Worm (Caenorhabditis elegans) whole organism, L1 larva: ENCODE measurements around the gene smf-1.

Experiments used
- C34B4.2 ChIP-seq: sonication (generic microtip); optimal IDR thresholded peaks from 2 replicates; lab custom pipeline; 2017; ENCODE audit warnings: mild to moderate bottlenecking, missing genetic modification characterization, missing compliant biosample characterization
- F16B12.6 ChIP-seq: fragments of 150-350 bp; optimal IDR thresholded peaks from 2 replicates; lab custom pipeline; 2014; ENCODE audit warnings: missing biosample characterization, missing genetic modification characterization
- aha-1 ChIP-seq: fragments of 150-350 bp; optimal IDR thresholded peaks from 2 replicates; lab custom pipeline; 2014; ENCODE audit warnings: missing biosample characterization, missing genetic modification characterization
- alr-1 ChIP-seq: fragments of 200-800 bp; sonication (Bioruptor generic); optimal IDR thresholded peaks from 2 replicates; lab custom pipeline; 2018; ENCODE audit warnings: borderline replicate concordance, mild to moderate bottlenecking, missing genetic modification characterization, missing compliant biosample characterization
- aly-2 ChIP-seq: fragments of 150-350 bp; optimal IDR thresholded peaks from 2 replicates; lab custom pipeline; 2014; ENCODE audit warnings: missing biosample characterization, missing genetic modification characterization
- ceh-63 ChIP-seq: fragments of 200-800 bp; sonication (Bioruptor generic); optimal IDR thresholded peaks from 2 replicates; lab custom pipeline; 2018; ENCODE audit warnings: mild to moderate bottlenecking, missing genetic modification characterization, missing compliant biosample characterization
- ceh-8 ChIP-seq: fragments of 200-800 bp; sonication (Bioruptor generic); optimal IDR thresholded peaks from 2 replicates; lab custom pipeline; 2018; ENCODE audit warnings: mild to moderate bottlenecking, missing genetic modification characterization, moderate library complexity, missing compliant biosample characterization
- ceh-82 ChIP-seq, 3 experiments: fragments of 150-350 bp in 1 of 3; sonication (generic microtip) in 2 of 3; optimal IDR thresholded peaks; 2 replicates each; lab custom pipeline; 2014 to 2017; ENCODE audit warnings: missing biosample characterization in 3 of 3, missing genetic modification characterization in 3 of 3
- ceh-88 ChIP-seq: fragments of 200-800 bp; sonication (Bioruptor generic); IDR thresholded peaks from 2 replicates; pipeline ENCODE4 v1.3.6; 2022; ENCODE audit warnings: missing genetic modification characterization, missing compliant biosample characterization
- ces-1 ChIP-seq: fragments of 150-350 bp; optimal IDR thresholded peaks from 2 replicates; lab custom pipeline; 2014; ENCODE audit warnings: missing biosample characterization, missing genetic modification reagents, missing genetic modification characterization
- efl-1 ChIP-seq, 4 experiments: fragments of 150-350 bp; optimal IDR thresholded peaks in 3 of 4; peaks in 1 of 4; 1 replicate in 1 of 4; 2 replicates in 3 of 4; lab custom pipeline; 2014; ENCODE audit warnings: missing biosample characterization in 2 of 4, missing genetic modification characterization in 2 of 4, missing genetic modification reagents in 2 of 4
- efl-3 ChIP-seq: fragments of 200-800 bp; sonication (Bioruptor generic); optimal IDR thresholded peaks from 2 replicates; lab custom pipeline; 2018; ENCODE audit warnings: mild to moderate bottlenecking, missing genetic modification characterization, missing compliant biosample characterization
- egl-13 ChIP-seq: sonication (generic microtip); optimal IDR thresholded peaks from 2 replicates; lab custom pipeline; 2016; ENCODE audit warnings: missing genotype, missing genetic modification reagents, missing genetic modification characterization, missing compliant biosample characterization
- elt-3 ChIP-seq, 6 experiments: fragments of 150-350 bp in 1 of 6; sonication (generic microtip); optimal IDR thresholded peaks; 2 replicates each; lab custom pipeline; 2017 to 2018; ENCODE audit warnings: missing biosample characterization in 6 of 6, missing genetic modification characterization in 6 of 6, inconsistent platforms in 1 of 6
- ets-5 ChIP-seq: fragments of 200-800 bp; sonication (Bioruptor generic); IDR thresholded peaks from 2 replicates; pipeline ENCODE4 v1.3.6; 2022; ENCODE audit warnings: missing genetic modification characterization, missing compliant biosample characterization
- fkh-4 ChIP-seq: sonication (generic microtip); optimal IDR thresholded peaks from 2 replicates; lab custom pipeline; 2016; ENCODE audit warnings: missing compliant biosample characterization, missing genetic modification characterization, borderline replicate concordance
- fos-1 ChIP-seq: fragments of 150-350 bp; optimal IDR thresholded peaks from 2 replicates; lab custom pipeline; 2014; ENCODE audit warnings: missing biosample characterization, missing genetic modification characterization
- grh-1 ChIP-seq: fragments of 200-800 bp; sonication (Bioruptor generic); IDR thresholded peaks from 2 replicates; pipeline ENCODE4 v1.3.6; 2022; ENCODE audit warnings: missing genetic modification reagents, missing genetic modification characterization, missing compliant biosample characterization
- hlh-4 ChIP-seq: sonication (generic microtip); optimal IDR thresholded peaks from 2 replicates; lab custom pipeline; 2016; ENCODE audit warnings: mild to moderate bottlenecking, missing genetic modification characterization, missing compliant biosample characterization
- hpl-2 ChIP-seq: fragments of 150-350 bp; optimal IDR thresholded peaks from 2 replicates; lab custom pipeline; 2014; ENCODE audit warnings: missing biosample characterization, missing genetic modification reagents, missing genetic modification characterization
- irx-1 ChIP-seq: sonication (generic microtip); optimal IDR thresholded peaks from 2 replicates; lab custom pipeline; 2016; ENCODE audit warnings: missing genetic modification characterization, missing compliant biosample characterization
- lin-13 ChIP-seq: fragments of 150-350 bp; optimal IDR thresholded peaks from 2 replicates; lab custom pipeline; 2014; ENCODE audit warnings: missing biosample characterization, missing genetic modification reagents, missing genetic modification characterization
- lin-14 ChIP-seq: fragments of 200-800 bp; sonication (Bioruptor generic); optimal IDR thresholded peaks from 2 replicates; lab custom pipeline; 2018; ENCODE audit warnings: mild to moderate bottlenecking, missing genetic modification characterization, moderate library complexity, missing compliant biosample characterization
- lin-15B ChIP-seq: fragments of 150-350 bp; sonication (generic microtip); optimal IDR thresholded peaks from 3 replicates; lab custom pipeline; 2014; ENCODE audit warnings: missing biosample characterization, missing genetic modification characterization
- lin-39 ChIP-seq: fragments of 150-350 bp; optimal IDR thresholded peaks from 2 replicates; lab custom pipeline; 2014; ENCODE audit warnings: missing biosample characterization, missing genetic modification reagents, missing genetic modification characterization
- lir-3 ChIP-seq: sonication (generic microtip); optimal IDR thresholded peaks from 2 replicates; lab custom pipeline; 2016; ENCODE audit warnings: mild to moderate bottlenecking, missing genetic modification characterization, moderate library complexity, missing compliant biosample characterization; ENCODE audit not compliant: poor library complexity
- lsy-2 ChIP-seq, 2 experiments: fragments of 150-350 bp; optimal IDR thresholded peaks; 2 replicates each; lab custom pipeline; 2014; ENCODE audit warnings: missing biosample characterization in 2 of 2, missing genetic modification characterization in 2 of 2
- mab-9 ChIP-seq: fragments of 200-800 bp; sonication (Bioruptor generic); IDR thresholded peaks from 2 replicates; pipeline ENCODE4 v1.3.6; 2022; ENCODE audit warnings: missing genetic modification reagents, missing genetic modification characterization, missing compliant biosample characterization
- mef-2 ChIP-seq: fragments of 150-350 bp; optimal IDR thresholded peaks from 2 replicates; lab custom pipeline; 2014; ENCODE audit warnings: missing biosample characterization, missing genetic modification characterization
- nhr-12 ChIP-seq: sonication (generic microtip); optimal IDR thresholded peaks from 2 replicates; lab custom pipeline; 2017; ENCODE audit warnings: missing biosample characterization, missing genetic modification characterization
- nhr-20 ChIP-seq: sonication (generic microtip); optimal IDR thresholded peaks from 2 replicates; lab custom pipeline; 2016; ENCODE audit warnings: mild to moderate bottlenecking, missing genetic modification characterization, missing compliant biosample characterization
- nhr-28 ChIP-seq: fragments of 150-350 bp; optimal IDR thresholded peaks from 2 replicates; lab custom pipeline; 2014; ENCODE audit warnings: missing biosample characterization, missing genetic modification characterization
- nhr-47 ChIP-seq: sonication (generic microtip); optimal IDR thresholded peaks from 2 replicates; lab custom pipeline; 2016; ENCODE audit warnings: mild to moderate bottlenecking, missing genetic modification characterization, moderate library complexity, missing compliant biosample characterization
- nhr-71 ChIP-seq: sonication (generic microtip); optimal IDR thresholded peaks from 2 replicates; lab custom pipeline; 2016; ENCODE audit warnings: mild to moderate bottlenecking, missing genetic modification characterization, moderate library complexity, missing compliant biosample characterization
- nhr-76 ChIP-seq: sonication (generic microtip); optimal IDR thresholded peaks from 2 replicates; lab custom pipeline; 2017; ENCODE audit warnings: missing biosample characterization, missing genetic modification characterization
- nhr-90 ChIP-seq: sonication (generic microtip); optimal IDR thresholded peaks from 2 replicates; lab custom pipeline; 2016; ENCODE audit warnings: mild to moderate bottlenecking, missing genetic modification characterization, missing compliant biosample characterization; ENCODE audit not compliant: poor library complexity
- pag-3 ChIP-seq: sonication (generic microtip); optimal IDR thresholded peaks from 2 replicates; lab custom pipeline; 2017; ENCODE audit warnings: missing genetic modification characterization, mild to moderate bottlenecking, missing compliant biosample characterization, antibody characterized with exemption, borderline replicate concordance; ENCODE audit not compliant: insufficient read depth
- pax-3 ChIP-seq: fragments of 200-800 bp; sonication (Bioruptor generic); optimal IDR thresholded peaks from 2 replicates; lab custom pipeline; 2018; ENCODE audit warnings: mild to moderate bottlenecking, missing genetic modification characterization, moderate library complexity, missing compliant biosample characterization
- pqm-1 ChIP-seq: sonication (generic microtip); optimal IDR thresholded peaks from 3 replicates; lab custom pipeline; 2017; ENCODE audit warnings: missing biosample characterization, missing genetic modification characterization
- rnt-1 ChIP-seq: sonication (generic microtip); optimal IDR thresholded peaks from 2 replicates; lab custom pipeline; 2016; ENCODE audit warnings: mild to moderate bottlenecking, missing genetic modification characterization, moderate library complexity, missing compliant biosample characterization
- skn-1 ChIP-seq: fragments of 150-350 bp; optimal IDR thresholded peaks from 2 replicates; lab custom pipeline; 2014; ENCODE audit warnings: missing biosample characterization, missing genetic modification characterization
- snpc-4 ChIP-seq: fragments of 150-350 bp; optimal IDR thresholded peaks from 2 replicates; lab custom pipeline; 2014; ENCODE audit warnings: missing biosample characterization, missing genetic modification characterization
- snu-23 ChIP-seq: sonication (generic microtip); optimal IDR thresholded peaks from 2 replicates; lab custom pipeline; 2016; ENCODE audit warnings: missing genetic modification characterization, missing compliant biosample characterization
- sox-4 ChIP-seq: sonication (generic microtip); optimal IDR thresholded peaks from 2 replicates; lab custom pipeline; 2016; ENCODE audit warnings: missing genetic modification characterization, missing compliant biosample characterization
- sup-37 ChIP-seq: fragments of 200-800 bp; sonication (Bioruptor generic); optimal IDR thresholded peaks from 2 replicates; lab custom pipeline; 2018; ENCODE audit warnings: mild to moderate bottlenecking, missing genetic modification characterization, missing compliant biosample characterization
- tlp-1 ChIP-seq: fragments of 150-350 bp; optimal IDR thresholded peaks from 2 replicates; lab custom pipeline; 2014; ENCODE audit warnings: missing biosample characterization, missing genetic modification characterization
- unc-30 ChIP-seq: sonication (generic microtip); optimal IDR thresholded peaks from 2 replicates; lab custom pipeline; 2017; ENCODE audit warnings: missing biosample characterization, missing genetic modification characterization
- unc-62 ChIP-seq: fragments of 150-350 bp; optimal IDR thresholded peaks from 2 replicates; lab custom pipeline; 2014; ENCODE audit warnings: missing biosample characterization, missing genetic modification reagents, missing genetic modification characterization
- unc-86 ChIP-seq: sonication (generic microtip); optimal IDR thresholded peaks from 2 replicates; lab custom pipeline; 2016; ENCODE audit warnings: missing genetic modification characterization, missing compliant biosample characterization
- unc-98 ChIP-seq: fragments of 200-800 bp; sonication (Bioruptor generic); IDR thresholded peaks from 2 replicates; pipeline ENCODE4 v1.3.6; 2022; ENCODE audit warnings: missing genetic modification characterization, missing compliant biosample characterization
- zag-1 ChIP-seq: fragments of 150-350 bp; optimal IDR thresholded peaks from 2 replicates; lab custom pipeline; 2014; ENCODE audit warnings: missing biosample characterization, missing genetic modification characterization
- ztf-4 ChIP-seq: fragments of 150-350 bp; optimal IDR thresholded peaks from 2 replicates; lab custom pipeline; 2014; ENCODE audit warnings: missing biosample characterization, missing genetic modification characterization

smf-1 gene

DNA sequence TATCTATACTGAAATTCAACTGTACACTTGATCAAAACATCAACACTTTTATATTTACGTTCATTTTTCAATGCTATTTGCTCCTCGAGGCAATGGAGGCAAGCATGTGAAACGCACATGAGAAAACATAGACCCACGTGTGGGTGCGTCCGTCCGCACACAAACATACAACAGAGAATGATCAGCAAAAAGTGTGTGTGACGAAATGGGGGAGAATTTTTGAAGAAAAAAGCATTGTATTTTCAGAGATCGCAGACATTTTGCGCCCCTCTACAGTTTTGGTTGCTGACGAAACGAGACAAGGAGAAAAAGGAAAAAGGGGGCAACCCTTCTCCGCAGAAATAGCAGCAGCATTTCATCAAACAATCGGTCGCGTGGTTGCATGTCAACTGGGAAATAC lies 27.3 kb upstream of the smf-1 start (continued):
- TF ChIP-seq hpl-2 (peak; percentile 73), lin-39 (no peak), nhr-20 (peak; percentile 98), unc-62 (GFP tag; lab: Kevin White, UChicago) (no peak), nhr-47 (tag; lab: Kevin White, UChicago) (peak; percentile 87), skn-1 (peak; percentile 80), sup-37 (GFP tag; lab: Kevin White, UChicago) (peak; percentile 71), ceh-63 (GFP tag; lab: Kevin White, UChicago) (no peak), snu-23 (peak; percentile 94), ztf-4 (tag; lab: Kevin White, UChicago) (peak; percentile 72), lin-15B (tag; lab: Kevin White, UChicago) (no peak), lin-14 (peak; percentile 98), nhr-28 (peak; percentile 20), ceh-8 (peak; percentile 42), irx-1 (tag; lab: Kevin White, UChicago) (peak; percentile 89), unc-98 (GFP tag; lab: Robert Waterston, UW) (no peak), C34B4.2 (tag; lab: Kevin White, UChicago) (no peak), nhr-76 (tag; lab: Kevin White, UChicago) (peak; percentile 53), efl-1 (optimal IDR thresholded peaks at IDR 0.05; lab: Kevin White, UChicago) (peak; percentile 45 to 47), efl-1 (GFP tag; optimal IDR thresholded peaks at IDR 0.05 in 1 of 2; lab: Kevin White, UChicago) (peak; percentile 14 to 86), unc-86 (tag; lab: Kevin White, UChicago) (peak; percentile 6), lir-3 (tag; lab: Kevin White, UChicago) (peak; percentile 2), aha-1 (tag; lab: Kevin White, UChicago) (no peak), hlh-4 (no peak), mab-9 (no peak), snpc-4 (tag; lab: Kevin White, UChicago) (no peak), sox-4 (tag; lab: Kevin White, UChicago) (peak; percentile 69), nhr-71 (tag; lab: Kevin White, UChicago) (peak; percentile 98), aly-2 (tag; lab: Kevin White, UChicago) (no peak), lsy-2 (tag; optimal IDR thresholded peaks at IDR 0.05; lab: Kevin White, UChicago) (peak; percentile 66 to 88), elt-3 (tag; optimal IDR thresholded peaks at IDR 0.05; lab: Kevin White, UChicago) (peak in 4 of 6 experiments; percentile 36 to 93 (median 76)), ceh-88 (peak; percentile 80), zag-1 (tag; lab: Kevin White, UChicago) (no peak), tlp-1 (tag; lab: Kevin White, UChicago) (no peak), ceh-82 (tag; optimal IDR thresholded peaks at IDR 0.05; lab: Kevin White, UChicago) (peak; percentile 40 to 65 (median 57)), pqm-1 (tag; lab: Kevin White, UChicago) (no peak), nhr-90 (peak; percentile 93), pag-3 (tag; lab: Kevin White, UChicago) (no peak), fkh-4 (no peak), lin-13 (GFP tag; lab: Kevin White, UChicago) (peak; percentile 62), rnt-1 (peak; percentile 86), egl-13 (tag; lab: Kevin White, UChicago) (peak; percentile 24), fos-1 (tag; lab: Kevin White, UChicago) (peak; percentile 75), alr-1 (tag; lab: Kevin White, UChicago) (no peak), grh-1 (GFP tag; lab: Robert Waterston, UW) (peak; percentile 85), pax-3 (tag; lab: Kevin White, UChicago) (no peak), nhr-12 (tag; lab: Kevin White, UChicago) (no peak), unc-30 (tag; lab: Kevin White, UChicago) (no peak), efl-3 (GFP tag; lab: Kevin White, UChicago) (peak; percentile 50), F16B12.6 (no peak), mef-2 (tag; lab: Kevin White, UChicago) (peak; percentile 26), ets-5 (no peak), ces-1 (GFP tag; lab: Kevin White, UChicago) (no peak)
